Worm (Caenorhabditis elegans): ENCODE data around the gene R04A9.6.

DNA sequence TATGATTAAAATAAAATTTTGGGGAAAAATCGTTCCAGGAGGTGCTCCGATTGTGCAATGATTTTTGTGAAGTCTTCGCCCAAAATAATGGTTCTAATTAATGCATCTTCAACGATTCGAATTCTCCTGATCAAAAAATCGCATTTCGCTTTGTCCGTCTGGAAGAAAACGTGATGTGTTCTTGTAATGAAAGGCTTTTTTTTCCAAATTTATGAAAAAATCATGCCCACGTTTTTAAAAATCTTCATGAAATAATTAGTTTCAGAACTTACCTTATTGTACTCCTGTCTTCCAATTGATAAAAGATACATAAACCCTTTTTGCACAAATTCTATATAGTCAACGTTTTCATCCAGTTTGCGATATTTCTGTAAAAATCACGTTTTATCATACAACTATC is 7.8 kb upstream of the R04A9.6 start:
- TF ChIP-seq jun-1 (tag; optimal IDR thresholded peaks at IDR 0.05), result no peak
- no peak for TF ChIP-seq nhr-43 (tag; optimal IDR thresholded peaks at IDR 0.05; ENCODE audit: poor library complexity, severe bottlenecking)
- no peak for TF ChIP-seq mdl-1 (tag; optimal IDR thresholded peaks at IDR 0.05)
- TF ChIP-seq snpc-4 (tag; optimal IDR thresholded peaks at IDR 0.05), result no peak
